Worm (Caenorhabditis elegans): Measurements from ENCODE around the gene R10E4.3.

DNA sequence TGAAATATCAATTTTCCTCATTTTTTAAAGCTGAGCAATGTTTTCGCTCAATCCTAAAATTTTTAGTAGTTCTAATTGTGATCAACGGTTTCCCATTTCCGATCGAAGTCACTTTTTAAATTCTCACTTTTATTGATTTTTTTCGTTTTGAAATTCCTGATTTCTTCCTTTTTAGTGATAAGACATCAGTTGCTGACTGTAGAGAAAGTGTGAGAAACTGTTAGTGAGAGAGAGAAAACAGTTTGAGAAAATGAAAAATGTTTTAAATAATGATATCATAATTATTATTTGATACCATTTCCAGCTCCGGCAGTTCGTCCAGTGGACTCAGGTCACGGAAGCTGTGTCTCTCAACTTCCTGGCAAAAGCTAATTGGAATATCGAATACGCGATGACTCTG, 27.2 kb upstream of the R10E4.3 start:
- TF ChIP-seq ceh-36 (tag; optimal IDR thresholded peaks at IDR 0.05) = no peak
- no peak for TF ChIP-seq pes-1 (GFP tag; IDR thresholded peaks at IDR 0.05)

Data from whole organism, early embryonic.